Fruit fly (Drosophila melanogaster) whole organism, prepupa: Measurements from ENCODE around the gene ovm.

ENCODE experiments used
- CG11294 ChIP-seq: fragments of 200-800 bp; sonication (Bioruptor generic); IDR thresholded peaks from 2 replicates; pipeline ENCODE4 v1.3.6; 2022; ENCODE audit warnings: missing biosample characterization, missing genetic modification characterization
- CG11762 ChIP-seq: fragments of 200-800 bp; sonication (Bioruptor generic); optimal IDR thresholded peaks from 3 replicates; lab custom pipeline; 2016; ENCODE audit warnings: missing biosample characterization, missing genetic modification characterization; ENCODE audit not compliant: insufficient read depth
- CG8632 ChIP-seq: fragments of 200-800 bp; sonication (Bioruptor generic); optimal IDR thresholded peaks from 3 replicates; lab custom pipeline; 2016; ENCODE audit warnings: missing biosample characterization, missing genetic modification characterization
- Hr4 ChIP-seq: fragments of 200-800 bp; sonication (Bioruptor generic); optimal IDR thresholded peaks from 3 replicates; lab custom pipeline; 2016; ENCODE audit warnings: missing biosample characterization, missing genetic modification characterization
- Sox102F ChIP-seq: fragments of 200-800 bp; sonication (Bioruptor generic); optimal IDR thresholded peaks from 2 replicates; lab custom pipeline; 2016; ENCODE audit warnings: missing biosample characterization, mild to moderate bottlenecking, missing genetic modification characterization
- pdm3 ChIP-seq: fragments of 200-800 bp; sonication (Bioruptor generic); optimal IDR thresholded peaks from 3 replicates; lab custom pipeline; 2016; ENCODE audit warnings: missing biosample characterization, missing genetic modification characterization
- salr ChIP-seq, 2 experiments: fragments of 200-800 bp; sonication (Bioruptor generic); optimal IDR thresholded peaks; 3 replicates each; lab custom pipeline; 2016 to 2018; ENCODE audit warnings: missing biosample characterization in 2 of 2, missing genetic modification characterization in 2 of 2, mild to moderate bottlenecking in 1 of 2

dm6 chr2L:158649-159257, 18.0 kb upstream of the ovm start, which contains the start of the genes CG33635 and spen:
- TF ChIP-seq CG11294 (GFP tag; lab: Robert Waterston, UW) (no peak), pdm3 (GFP tag; lab: Kevin White, UChicago) (no peak), Hr4 (GFP tag; lab: Kevin White, UChicago) (no peak), salr (GFP tag; optimal IDR thresholded peaks at IDR 0.05; lab: Kevin White, UChicago) (peak in 1 of 2 experiments; percentile 14), Sox102F (no peak), CG11762 (GFP tag; lab: Kevin White, UChicago) (peak; percentile 20), CG8632 (GFP tag; lab: Kevin White, UChicago) (no peak)
